Worm (Caenorhabditis elegans): ENCODE measurements around the gene rpl-42.
A peak's percentile ranks its signal among the peaks of the same experiment; 100 is the strongest.

The rpl-42 gene

ce11 chrII:11091577-11091976 lies 936 bp upstream of the rpl-42 start:
- TF ChIP-seq dpl-1 (GFP tag; optimal IDR thresholded peaks at IDR 0.05) (no peak), Y67H2A.10 (GFP tag; conservative IDR thresholded peaks at IDR 0.05) (no peak), madf-10 (tag; optimal IDR thresholded peaks at IDR 0.05) (no peak), attf-6 (GFP tag; IDR thresholded peaks at IDR 0.05) (no peak), nfyb-1 (GFP tag; IDR thresholded peaks at IDR 0.05) (no peak), ztf-18 (tag; optimal IDR thresholded peaks at IDR 0.05) (no peak), hlh-26 (GFP tag; conservative IDR thresholded peaks at IDR 0.05) (no peak), snpc-3.4 (tag; optimal IDR thresholded peaks at IDR 0.05) (no peak), C17E4.6 (GFP tag; IDR thresholded peaks at IDR 0.05) (no peak), hmg-1.2 (GFP tag; IDR thresholded peaks at IDR 0.05) (no peak), rcor-1 (GFP tag; IDR thresholded peaks at IDR 0.05) (no peak), fkh-3 (tag; optimal IDR thresholded peaks at IDR 0.05) (no peak), snpc-1.1 (tag; optimal IDR thresholded peaks at IDR 0.05; ENCODE audit: insufficient read depth) (no peak), T07F8.4 (tag; optimal IDR thresholded peaks at IDR 0.05) (no peak), zim-3 (tag; optimal IDR thresholded peaks at IDR 0.05) (no peak)

ce11 chrII:11094431-11094830 lies 1.9 kb downstream of the rpl-42 start:
- peak; percentile 65 for TF ChIP-seq F33H1.4 (GFP tag; IDR thresholded peaks at IDR 0.05)
- TF ChIP-seq F37B4.10 (GFP tag; IDR thresholded peaks at IDR 0.05) = no peak
- TF ChIP-seq lsl-1 (GFP tag; optimal IDR thresholded peaks at IDR 0.05) = peak; percentile 66
- TF ChIP-seq him-1 (tag; optimal IDR thresholded peaks at IDR 0.05) = peak; percentile 2
- no peak for TF ChIP-seq dpl-1 (GFP tag; optimal IDR thresholded peaks at IDR 0.05)
- TF ChIP-seq madf-6 (GFP tag; IDR thresholded peaks at IDR 0.05) = peak; percentile 56; the same call in 1 of the 2 replicates
- peak; percentile 14 for TF ChIP-seq efl-1 (GFP tag; optimal IDR thresholded peaks at IDR 0.05)
- peak; percentile 45 for TF ChIP-seq F49E8.2 (tag; optimal IDR thresholded peaks at IDR 0.05; ENCODE audit: insufficient read depth)
- peak; percentile 39 for TF ChIP-seq xnd-1 (tag; optimal IDR thresholded peaks at IDR 0.05)

ce11 chrII:11096233-11096632 lies 3.7 kb downstream of the rpl-42 start, which contains the start of gene nbs-1:
nbs-1 (minus strand) TSS chrII:11096478.
- TF ChIP-seq ceh-100 (GFP tag; IDR thresholded peaks at IDR 0.05) (peak; percentile 24; the same call in 1 of the 2 replicates), C17E4.6 (GFP tag; IDR thresholded peaks at IDR 0.05) (0 out of 2 replicates have a peak, but pooled peaks have one; percentile 34), ceh-40 (GFP tag; IDR thresholded peaks at IDR 0.05) (no peak), egl-44 (GFP tag; IDR thresholded peaks at IDR 0.05) (no peak), chd-7 (tag; optimal IDR thresholded peaks at IDR 0.05) (peak; percentile 28), mel-28 (tag; optimal IDR thresholded peaks at IDR 0.05; ENCODE audit: borderline replicate concordance) (no peak), Y56A3A.18 (GFP tag; IDR thresholded peaks at IDR 0.05) (0 out of 2 replicates have a peak, but pooled peaks have one; percentile 9), snpc-3.4 (tag; optimal IDR thresholded peaks at IDR 0.05) (peak; percentile 27), efl-1 (GFP tag; optimal IDR thresholded peaks at IDR 0.05) (peak; percentile 6), madf-3 (GFP tag; IDR thresholded peaks at IDR 0.05) (peak; percentile 49; the same call in 1 of the 2 replicates), T26A5.8 (tag; optimal IDR thresholded peaks at IDR 0.05) (peak; percentile 8), lsl-1 (GFP tag; optimal IDR thresholded peaks at IDR 0.05) (peak; percentile 39), hsf-1 (GFP tag; IDR thresholded peaks at IDR 0.05) (peak; percentile 73), hmg-1.2 (GFP tag; IDR thresholded peaks at IDR 0.05) (0 out of 2 replicates have a peak, but pooled peaks have one; percentile 14), ztf-18 (tag; optimal IDR thresholded peaks at IDR 0.05) (peak; percentile 18), F33H1.4 (GFP tag; IDR thresholded peaks at IDR 0.05) (peak; percentile 45), ztf-26 (tag; optimal IDR thresholded peaks at IDR 0.05) (no peak), ets-4 (GFP tag; optimal IDR thresholded peaks at IDR 0.05) (no peak), repo-1 (tag; optimal IDR thresholded peaks at IDR 0.05) (no peak), Y53G8AR.9 (GFP tag; conservative IDR thresholded peaks at IDR 0.05) (peak; percentile 65; the same call in 1 of the 2 replicates), lin-54 (GFP tag; optimal IDR thresholded peaks at IDR 0.05) (peak; percentile 41), him-1 (tag; optimal IDR thresholded peaks at IDR 0.05) (peak; percentile 13), attf-3 (GFP tag; conservative IDR thresholded peaks at IDR 0.05) (no peak), ama-1 (optimal IDR thresholded peaks at IDR 0.05) (no peak), ama-1 (GFP tag; optimal IDR thresholded peaks at IDR 0.05) (peak; percentile 7 to 60), F22D6.2 (tag; optimal IDR thresholded peaks at IDR 0.05) (no peak), nhr-120 (GFP tag; IDR thresholded peaks at IDR 0.05) (no peak), snpc-1.3 (tag; optimal IDR thresholded peaks at IDR 0.05; ENCODE audit: insufficient read depth) (no peak), athp-1 (tag; optimal IDR thresholded peaks at IDR 0.05) (peak; percentile 12), ekl-4 (GFP tag; IDR thresholded peaks at IDR 0.05) (peak; percentile 75), attf-6 (GFP tag; IDR thresholded peaks at IDR 0.05) (peak; percentile 59; the same call in 1 of the 2 replicates)

All from whole organism, young adult.